Fruit fly (Drosophila melanogaster) whole organism, prepupa: ENCODE results near the gene TkR86C.

Experiments
- Blimp-1 ChIP-seq: fragments of 200-800 bp; sonication (Bioruptor generic); optimal IDR thresholded peaks from 3 replicates; lab custom pipeline; 2017; ENCODE audit warnings: missing biosample characterization, missing genetic modification characterization, mild to moderate bottlenecking, moderate library complexity, missing genetic modification reagents
- CG10631 ChIP-seq: fragments of 200-800 bp; sonication (Bioruptor generic); optimal IDR thresholded peaks from 2 replicates; lab custom pipeline; 2016; ENCODE audit warnings: missing biosample characterization, missing genetic modification characterization
- CG10669 ChIP-seq: fragments of 200-800 bp; sonication (Bioruptor generic); optimal IDR thresholded peaks from 3 replicates; lab custom pipeline; 2018; ENCODE audit warnings: missing biosample characterization, mild to moderate bottlenecking, missing genetic modification characterization, moderate library complexity
- CG11294 ChIP-seq: fragments of 200-800 bp; sonication (Bioruptor generic); IDR thresholded peaks from 2 replicates; pipeline ENCODE4 v1.3.6; 2022; ENCODE audit warnings: missing biosample characterization, missing genetic modification characterization
- CG11762 ChIP-seq: fragments of 200-800 bp; sonication (Bioruptor generic); optimal IDR thresholded peaks from 3 replicates; lab custom pipeline; 2016; ENCODE audit warnings: missing biosample characterization, missing genetic modification characterization; ENCODE audit not compliant: insufficient read depth
- CG11902 ChIP-seq: fragments of 200-800 bp; sonication (Bioruptor generic); optimal IDR thresholded peaks from 3 replicates; lab custom pipeline; 2016; ENCODE audit warnings: missing biosample characterization, missing genetic modification characterization
- CG15336 ChIP-seq: fragments of 200-800 bp; sonication (Bioruptor generic); IDR thresholded peaks from 2 replicates; pipeline ENCODE4 v1.3.6; 2022; ENCODE audit warnings: missing biosample characterization, missing genetic modification characterization
- CG1621 ChIP-seq: fragments of 200-800 bp; sonication (Bioruptor generic); optimal IDR thresholded peaks from 3 replicates; lab custom pipeline; 2018; ENCODE audit warnings: missing biosample characterization, mild to moderate bottlenecking, missing genetic modification characterization
- CG3032 ChIP-seq: fragments of 200-800 bp; optimal IDR thresholded peaks from 2 replicates; lab custom pipeline; 2019; ENCODE audit warnings: missing biosample characterization, mild to moderate bottlenecking, missing genetic modification characterization, moderate library complexity
- CG31627 ChIP-seq: fragments of 200-800 bp; sonication (Bioruptor generic); optimal IDR thresholded peaks from 3 replicates; lab custom pipeline; 2016; ENCODE audit warnings: missing biosample characterization, missing genetic modification characterization
- CG32006 ChIP-seq: fragments of 200-800 bp; sonication (Bioruptor generic); optimal IDR thresholded peaks from 3 replicates; lab custom pipeline; 2017; ENCODE audit warnings: missing biosample characterization, mild to moderate bottlenecking, missing genetic modification characterization
- CG34406 ChIP-seq: fragments of 200-800 bp; sonication (Bioruptor generic); optimal IDR thresholded peaks from 3 replicates; lab custom pipeline; 2016; ENCODE audit warnings: missing biosample characterization, missing genetic modification characterization
- CG3919 ChIP-seq: fragments of 200-800 bp; sonication (Bioruptor generic); optimal IDR thresholded peaks from 3 replicates; lab custom pipeline; 2016; ENCODE audit warnings: missing biosample characterization, missing genetic modification characterization
- CG4318 ChIP-seq: fragments of 200-800 bp; sonication (Bioruptor generic); optimal IDR thresholded peaks from 3 replicates; lab custom pipeline; 2017; ENCODE audit warnings: missing biosample characterization, mild to moderate bottlenecking, missing genetic modification characterization
- CG6163 ChIP-seq: fragments of 200-800 bp; sonication (Bioruptor generic); IDR thresholded peaks from 3 replicates; pipeline ENCODE4 v1.3.6; 2022; ENCODE audit warnings: missing biosample characterization, missing genetic modification characterization
- CG6792 ChIP-seq: fragments of 200-800 bp; sonication (Bioruptor generic); optimal IDR thresholded peaks from 3 replicates; lab custom pipeline; 2016; ENCODE audit warnings: missing biosample characterization, missing genetic modification characterization
- CG6854 ChIP-seq: fragments of 200-800 bp; sonication (Bioruptor generic); optimal IDR thresholded peaks from 2 replicates; lab custom pipeline; 2017; ENCODE audit warnings: missing biosample characterization, mild to moderate bottlenecking, missing genetic modification characterization
- CG7368 ChIP-seq: fragments of 200-800 bp; sonication (Bioruptor generic); optimal IDR thresholded peaks from 3 replicates; lab custom pipeline; 2016; ENCODE audit warnings: missing biosample characterization, missing genetic modification characterization
- CG8119 ChIP-seq: fragments of 200-800 bp; sonication (Bioruptor generic); IDR thresholded peaks from 3 replicates; pipeline ENCODE4 v1.3.6; 2022; ENCODE audit warnings: missing biosample characterization, missing genetic modification characterization
- CG8319 ChIP-seq: fragments of 200-800 bp; sonication (Bioruptor generic); optimal IDR thresholded peaks from 3 replicates; lab custom pipeline; 2016; ENCODE audit warnings: missing biosample characterization, missing genetic modification characterization
- CG8632 ChIP-seq: fragments of 200-800 bp; sonication (Bioruptor generic); optimal IDR thresholded peaks from 3 replicates; lab custom pipeline; 2016; ENCODE audit warnings: missing biosample characterization, missing genetic modification characterization
- CG9139 ChIP-seq: fragments of 200-800 bp; sonication (Bioruptor generic); optimal IDR thresholded peaks from 3 replicates; lab custom pipeline; 2017; ENCODE audit warnings: missing biosample characterization, mild to moderate bottlenecking, missing genetic modification characterization
- Eip75B ChIP-seq: fragments of 200-800 bp; sonication (Bioruptor generic); optimal IDR thresholded peaks from 3 replicates; lab custom pipeline; 2016; ENCODE audit warnings: missing biosample characterization, missing genetic modification characterization
- Eip78C ChIP-seq: fragments of 200-800 bp; sonication (Bioruptor generic); peaks from one replicate; lab custom pipeline; 2016; ENCODE audit warnings: missing biosample characterization, missing genetic modification characterization
- Eip93F ChIP-seq: fragments of 200-800 bp; sonication (Bioruptor generic); optimal IDR thresholded peaks from 2 replicates; lab custom pipeline; 2016; ENCODE audit warnings: missing biosample characterization, mild to moderate bottlenecking, missing genetic modification characterization
- Ets21C ChIP-seq: fragments of 200-800 bp; sonication (Bioruptor generic); optimal IDR thresholded peaks from 3 replicates; lab custom pipeline; 2016; ENCODE audit warnings: missing biosample characterization, missing genetic modification characterization
- Ets96B ChIP-seq: fragments of 200-800 bp; optimal IDR thresholded peaks from 2 replicates; lab custom pipeline; 2019; ENCODE audit warnings: missing biosample characterization, mild to moderate bottlenecking, missing genetic modification characterization, moderate library complexity
- Gug ChIP-seq: fragments of 200-800 bp; sonication (Bioruptor generic); IDR thresholded peaks from 2 replicates; pipeline ENCODE4 v1.3.6; 2022; ENCODE audit warnings: missing biosample characterization, missing genetic modification characterization
- Hr38 ChIP-seq: sonication (Bioruptor generic); optimal IDR thresholded peaks from 2 replicates; lab custom pipeline; 2016; ENCODE audit warnings: missing biosample characterization, missing genetic modification characterization
- Hr39 ChIP-seq: fragments of 200-800 bp; sonication (Bioruptor generic); optimal IDR thresholded peaks from 2 replicates; lab custom pipeline; 2016; ENCODE audit warnings: missing biosample characterization, missing genetic modification characterization
- Lpt ChIP-seq: fragments of 200-800 bp; sonication (Bioruptor generic); optimal IDR thresholded peaks from 3 replicates; lab custom pipeline; 2016; ENCODE audit warnings: missing biosample characterization, missing genetic modification characterization
- Met ChIP-seq: fragments of 200-800 bp; sonication (Bioruptor generic); optimal IDR thresholded peaks from 3 replicates; lab custom pipeline; 2016; ENCODE audit warnings: missing biosample characterization, missing genetic modification characterization
- OdsH ChIP-seq: fragments of 200-800 bp; sonication (Bioruptor generic); optimal IDR thresholded peaks from 3 replicates; lab custom pipeline; 2016; ENCODE audit warnings: missing biosample characterization, missing genetic modification characterization
- Smox ChIP-seq: fragments of 200-800 bp; sonication (Bioruptor generic); optimal IDR thresholded peaks from 3 replicates; lab custom pipeline; 2016; ENCODE audit warnings: missing biosample characterization, missing genetic modification characterization
- Sox102F ChIP-seq: fragments of 200-800 bp; sonication (Bioruptor generic); optimal IDR thresholded peaks from 2 replicates; lab custom pipeline; 2016; ENCODE audit warnings: missing biosample characterization, mild to moderate bottlenecking, missing genetic modification characterization
- Sox14 ChIP-seq: fragments of 200-800 bp; sonication (Bioruptor generic); optimal IDR thresholded peaks from 3 replicates; lab custom pipeline; 2016; ENCODE audit warnings: missing biosample characterization, missing genetic modification characterization
- Sox15 ChIP-seq: fragments of 200-800 bp; sonication (Bioruptor generic); optimal IDR thresholded peaks from 3 replicates; lab custom pipeline; 2016; ENCODE audit warnings: missing biosample characterization, missing genetic modification characterization
- achi ChIP-seq: fragments of 200-800 bp; sonication (Bioruptor generic); optimal IDR thresholded peaks from 3 replicates; lab custom pipeline; 2016; ENCODE audit warnings: missing biosample characterization, missing genetic modification characterization
- acj6 ChIP-seq: fragments of 200-800 bp; sonication (Bioruptor generic); optimal IDR thresholded peaks from 3 replicates; lab custom pipeline; 2016; ENCODE audit warnings: missing biosample characterization, missing genetic modification characterization
- cyc ChIP-seq: fragments of 200-800 bp; sonication (Bioruptor generic); optimal IDR thresholded peaks from 3 replicates; lab custom pipeline; 2016; ENCODE audit warnings: missing biosample characterization, missing genetic modification characterization
- dac ChIP-seq: fragments of 200-800 bp; sonication (Bioruptor generic); optimal IDR thresholded peaks from 2 replicates; lab custom pipeline; 2017; ENCODE audit warnings: missing biosample characterization, mild to moderate bottlenecking, missing genetic modification characterization
- dsx ChIP-seq: fragments of 200-800 bp; optimal IDR thresholded peaks from 3 replicates; lab custom pipeline; 2019; ENCODE audit warnings: missing biosample characterization, mild to moderate bottlenecking, missing genetic modification characterization, moderate library complexity; ENCODE audit not compliant: poor library complexity, severe bottlenecking
- esn ChIP-seq: fragments of 200-800 bp; sonication (Bioruptor generic); optimal IDR thresholded peaks from 2 replicates; lab custom pipeline; 2016; ENCODE audit warnings: missing biosample characterization, mild to moderate bottlenecking, missing genetic modification characterization, moderate library complexity
- fd59A ChIP-seq: fragments of 200-800 bp; sonication (Bioruptor generic); optimal IDR thresholded peaks from 2 replicates; lab custom pipeline; 2017; ENCODE audit warnings: missing biosample characterization, mild to moderate bottlenecking, missing genetic modification characterization, missing genetic modification reagents
- fd85E ChIP-seq: fragments of 200-800 bp; sonication (Bioruptor generic); optimal IDR thresholded peaks from 3 replicates; lab custom pipeline; 2016; ENCODE audit warnings: missing biosample characterization, missing genetic modification characterization
- fkh ChIP-seq: fragments of 200-800 bp; sonication (Bioruptor generic); optimal IDR thresholded peaks from 3 replicates; lab custom pipeline; 2017; ENCODE audit warnings: missing biosample characterization, mild to moderate bottlenecking, missing genetic modification characterization, moderate library complexity
- lz ChIP-seq: fragments of 200-800 bp; sonication (Bioruptor generic); optimal IDR thresholded peaks from 3 replicates; lab custom pipeline; 2016; ENCODE audit warnings: missing biosample characterization, missing genetic modification characterization
- net ChIP-seq: fragments of 200-800 bp; sonication (Bioruptor generic); optimal IDR thresholded peaks from 3 replicates; lab custom pipeline; 2016; ENCODE audit warnings: missing biosample characterization, missing genetic modification characterization
- pdm3 ChIP-seq: fragments of 200-800 bp; sonication (Bioruptor generic); optimal IDR thresholded peaks from 3 replicates; lab custom pipeline; 2016; ENCODE audit warnings: missing biosample characterization, missing genetic modification characterization
- salr ChIP-seq, 2 experiments: fragments of 200-800 bp; sonication (Bioruptor generic); optimal IDR thresholded peaks; 3 replicates each; lab custom pipeline; 2016 to 2018; ENCODE audit warnings: missing biosample characterization in 2 of 2, missing genetic modification characterization in 2 of 2, mild to moderate bottlenecking in 1 of 2
- ss ChIP-seq, 2 experiments: fragments of 200-800 bp; sonication (Bioruptor generic); optimal IDR thresholded peaks; 2 replicates in 1 of 2; 3 replicates in 1 of 2; lab custom pipeline; 2017 to 2018; ENCODE audit warnings: mild to moderate bottlenecking in 2 of 2, missing biosample characterization in 2 of 2, missing genetic modification characterization in 2 of 2, moderate library complexity in 1 of 2
- topi ChIP-seq: fragments of 200-800 bp; sonication (Bioruptor generic); optimal IDR thresholded peaks from 3 replicates; lab custom pipeline; 2016; ENCODE audit warnings: missing biosample characterization, missing genetic modification characterization
- vri ChIP-seq: fragments of 200-800 bp; sonication (Bioruptor generic); optimal IDR thresholded peaks from 3 replicates; lab custom pipeline; 2016; ENCODE audit warnings: missing biosample characterization, mild to moderate bottlenecking, missing genetic modification characterization

Gene TkR86C

DNA sequence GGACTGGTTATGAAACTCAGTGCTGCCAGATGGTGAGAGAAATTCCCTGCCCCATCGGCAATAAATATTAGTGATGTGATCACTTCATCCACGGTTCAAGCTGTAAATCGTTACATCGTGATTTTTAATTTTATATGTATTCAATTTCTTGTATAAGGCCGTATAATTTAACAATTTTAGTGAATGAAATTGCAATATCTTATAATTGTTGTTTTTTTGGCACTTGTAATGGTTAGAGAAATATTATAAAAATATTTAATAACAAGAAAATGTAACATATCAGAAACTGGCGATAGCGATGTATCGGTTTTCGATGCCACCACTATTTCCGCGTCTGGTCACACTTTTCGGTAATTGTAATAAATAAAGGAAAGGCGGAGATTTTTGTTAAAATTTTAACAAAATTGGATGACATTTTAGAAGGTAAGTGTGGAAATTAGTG is 33.1 kb upstream of the TkR86C start, which contains the start of the genes mRpL37 and Rbp1:
TSS of gene mRpL37 (minus strand) at position 35 of the 442 bp plus-strand sequence.
TSS of gene Rbp1 (plus strand) at position 326 of the 442 bp plus-strand sequence.
- peak; percentile 13 for TF ChIP-seq fd59A
- TF ChIP-seq CG6163 (GFP tag; lab: Robert Waterston, UW): no peak
- TF ChIP-seq Met (GFP tag; lab: Kevin White, UChicago): no peak
- no peak for TF ChIP-seq Eip93F (GFP tag; lab: Kevin White, UChicago)
- peak; percentile 65 for TF ChIP-seq topi (GFP tag; lab: Kevin White, UChicago)
- TF ChIP-seq CG3919 (GFP tag; lab: Kevin White, UChicago): no peak
- no peak for TF ChIP-seq CG8319 (GFP tag; lab: Kevin White, UChicago)
- peak; percentile 65 for TF ChIP-seq Sox14 (GFP tag; lab: Kevin White, UChicago)
- TF ChIP-seq CG6854: no peak
- no peak for TF ChIP-seq CG34406 (GFP tag; lab: Kevin White, UChicago)
- TF ChIP-seq Sox102F (GFP tag; lab: Kevin White, UChicago): no peak
- peak; percentile 72 for TF ChIP-seq acj6
- TF ChIP-seq CG8119 (GFP tag; lab: Robert Waterston, UW): no peak
- TF ChIP-seq CG3032 (tag; lab: Kevin White, UChicago): peak; percentile 89
- TF ChIP-seq CG11294: peak; percentile 44; the same call in 1 of the 2 replicates
- no peak for TF ChIP-seq dac
- peak; percentile 20 for TF ChIP-seq Lpt (GFP tag; lab: Kevin White, UChicago)
- TF ChIP-seq ss (GFP tag; optimal IDR thresholded peaks at IDR 0.05; lab: Kevin White, UChicago): no peak
- TF ChIP-seq CG1621 (tag; lab: Kevin White, UChicago): no peak
- peak; percentile 74 for TF ChIP-seq OdsH
- TF ChIP-seq CG7368 (GFP tag; lab: Kevin White, UChicago): no peak
- TF ChIP-seq salr (GFP tag; optimal IDR thresholded peaks at IDR 0.05; lab: Kevin White, UChicago): no peak
- peak; percentile 70 for TF ChIP-seq Smox (GFP tag; lab: Kevin White, UChicago)
- peak; percentile 67 for TF ChIP-seq Sox15 (GFP tag; lab: Kevin White, UChicago)
- peak; percentile 78 for TF ChIP-seq Eip78C (GFP tag; lab: Kevin White, UChicago)
- TF ChIP-seq CG32006 (GFP tag; lab: Kevin White, UChicago): no peak
- no peak for TF ChIP-seq fd85E
- TF ChIP-seq CG6792 (GFP tag; lab: Kevin White, UChicago): peak; percentile 52
- TF ChIP-seq Gug (GFP tag; lab: Robert Waterston, UW): peak; percentile 16; the same call in 1 of the 2 replicates
- peak; percentile 77 for TF ChIP-seq CG31627 (GFP tag; lab: Kevin White, UChicago)
- TF ChIP-seq Blimp-1 (GFP tag; lab: Kevin White, UChicago): peak; percentile 26
- no peak for TF ChIP-seq vri (GFP tag; lab: Kevin White, UChicago)
- peak; percentile 62 for TF ChIP-seq Ets21C (GFP tag; lab: Kevin White, UChicago)
- no peak for TF ChIP-seq CG10669
- peak; percentile 36 for TF ChIP-seq CG11762
- TF ChIP-seq CG10631: peak; percentile 74
- TF ChIP-seq Hr39 (GFP tag; lab: Kevin White, UChicago): peak; percentile 72
- TF ChIP-seq CG11902 (GFP tag; lab: Kevin White, UChicago): peak; percentile 68
- peak; percentile 58 for TF ChIP-seq CG4318
- TF ChIP-seq net (GFP tag; lab: Kevin White, UChicago): no peak
- peak; percentile 74 for TF ChIP-seq cyc (GFP tag; lab: Kevin White, UChicago)
- TF ChIP-seq CG9139 (GFP tag; lab: Kevin White, UChicago): no peak
- TF ChIP-seq Ets96B (tag; lab: Kevin White, UChicago): peak; percentile 82
- peak; percentile 52 for TF ChIP-seq CG8632 (GFP tag; lab: Kevin White, UChicago)
- no peak for TF ChIP-seq dsx
- TF ChIP-seq esn (GFP tag; lab: Kevin White, UChicago): peak; percentile 73
- no peak for TF ChIP-seq achi (GFP tag; lab: Kevin White, UChicago)
- no peak for TF ChIP-seq Hr38 (GFP tag; lab: Kevin White, UChicago)
- no peak for TF ChIP-seq CG15336 (GFP tag; lab: Robert Waterston, UW)
- TF ChIP-seq Eip75B (GFP tag; lab: Kevin White, UChicago): no peak
- TF ChIP-seq fkh (GFP tag; lab: Kevin White, UChicago): no peak
- peak; percentile 77 for TF ChIP-seq lz
- peak; percentile 70 for TF ChIP-seq pdm3 (GFP tag; lab: Kevin White, UChicago)
